Worm (Caenorhabditis elegans): ENCODE results near the gene sqv-7.
"Not testable (repeated sequence)": the region's sequence is repeated elsewhere in the genome, so short reads cannot be mapped to it uniquely, and the experiment has no call there.

Gene sqv-7

ce11 chrII:6992949-6993348 is 19.5 kb downstream of the sqv-7 start:
- TF ChIP-seq ceh-18 (tag; optimal IDR thresholded peaks at IDR 0.05) (peak; percentile 13), lim-6 (tag; optimal IDR thresholded peaks at IDR 0.05) (no peak), ceh-14 (tag; optimal IDR thresholded peaks at IDR 0.05) (peak; percentile 29), ceh-48 (tag; optimal IDR thresholded peaks at IDR 0.05) (peak; percentile 75), unc-3 (GFP tag; conservative IDR thresholded peaks at IDR 0.05) (no peak), unc-3 (tag; optimal IDR thresholded peaks at IDR 0.05) (peak; percentile 30), nfya-1 (tag; optimal IDR thresholded peaks at IDR 0.05) (peak; percentile 62), ceh-31 (tag; optimal IDR thresholded peaks at IDR 0.05) (peak; percentile 77), tbx-2 (tag; optimal IDR thresholded peaks at IDR 0.05) (peak; percentile 26), ref-2 (tag; optimal IDR thresholded peaks at IDR 0.05) (peak; percentile 20), unc-42 (tag; optimal IDR thresholded peaks at IDR 0.05) (peak; percentile 80), ztf-16 (tag; optimal IDR thresholded peaks at IDR 0.05) (no peak), hlh-13 (GFP tag; optimal IDR thresholded peaks at IDR 0.05) (no peak), ceh-19 (GFP tag; optimal IDR thresholded peaks at IDR 0.05) (peak; percentile 26), fkh-6 (tag; optimal IDR thresholded peaks at IDR 0.05) (no peak), ceh-34 (tag; optimal IDR thresholded peaks at IDR 0.05) (peak; percentile 33)

ce11 chrII:6989830-6990287 is 22.6 kb downstream of the sqv-7 start, which contains the start of gene C15F1.1:
Gene C15F1.1 (plus strand): TSS chrII:6989880.
- TF ChIP-seq zip-5 (tag; optimal IDR thresholded peaks at IDR 0.05) (no peak), ceh-14 (tag; optimal IDR thresholded peaks at IDR 0.05) (no peak), unc-86 (tag; optimal IDR thresholded peaks at IDR 0.05) (no peak)

- TF ChIP-seq unc-3 (GFP tag; conservative IDR thresholded peaks at IDR 0.05) (no peak), unc-3 (tag; optimal IDR thresholded peaks at IDR 0.05) (no peak), sox-4 (tag; optimal IDR thresholded peaks at IDR 0.05) (no peak), ceh-30 (tag; optimal IDR thresholded peaks at IDR 0.05) (no peak), ceh-18 (tag; optimal IDR thresholded peaks at IDR 0.05) (no peak), unc-42 (tag; optimal IDR thresholded peaks at IDR 0.05) (no peak), ceh-9 (tag; optimal IDR thresholded peaks at IDR 0.05) (no peak), ceh-48 (tag; optimal IDR thresholded peaks at IDR 0.05) (no peak)
Observed at ce11 chrII:6979646-6980045, 32.8 kb downstream of the sqv-7 start, which contains the start of gene C15F1.2. Gene C15F1.2 (plus strand): TSS chrII:6979953.

ce11 chrII:6978908-6979307 is 33.6 kb downstream of the sqv-7 start:
- TF ChIP-seq C38D4.7 (GFP tag; optimal IDR thresholded peaks at IDR 0.05) (no peak), hlh-8 (tag; optimal IDR thresholded peaks at IDR 0.05) (no peak), ceh-48 (tag; optimal IDR thresholded peaks at IDR 0.05) (no peak), pax-1 (tag; optimal IDR thresholded peaks at IDR 0.05) (no peak), elt-2 (tag; optimal IDR thresholded peaks at IDR 0.05) (no peak)

DNA sequence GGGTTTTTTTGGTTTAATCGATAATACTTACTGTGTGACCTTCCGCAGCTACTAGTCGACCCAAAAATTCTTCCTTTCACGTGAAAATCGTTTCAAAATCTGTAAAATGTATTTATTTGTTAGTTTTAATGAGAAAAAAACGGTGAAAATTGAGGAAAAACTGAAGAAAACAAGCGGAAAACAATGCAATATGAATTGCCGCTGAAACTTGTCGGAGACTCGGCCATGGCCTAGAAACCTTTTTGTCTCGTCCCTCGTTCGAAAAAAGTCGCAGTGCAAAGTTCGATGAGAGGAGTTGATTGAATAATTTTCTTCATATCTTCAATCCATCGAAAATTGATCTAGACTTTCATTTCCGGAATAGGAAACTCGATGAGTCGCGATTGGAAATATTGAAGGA is 34.8 kb downstream of the sqv-7 start, which contains the start of gene C15F1.8:
C15F1.8 (minus strand) TSS at position 101 of the 400 bp plus-strand sequence.
- TF ChIP-seq zip-5 (tag; optimal IDR thresholded peaks at IDR 0.05); mec-3 (tag; optimal IDR thresholded peaks at IDR 0.05; ENCODE audit: borderline replicate concordance); tbx-2 (tag; optimal IDR thresholded peaks at IDR 0.05): not testable (repeated sequence)

DNA sequence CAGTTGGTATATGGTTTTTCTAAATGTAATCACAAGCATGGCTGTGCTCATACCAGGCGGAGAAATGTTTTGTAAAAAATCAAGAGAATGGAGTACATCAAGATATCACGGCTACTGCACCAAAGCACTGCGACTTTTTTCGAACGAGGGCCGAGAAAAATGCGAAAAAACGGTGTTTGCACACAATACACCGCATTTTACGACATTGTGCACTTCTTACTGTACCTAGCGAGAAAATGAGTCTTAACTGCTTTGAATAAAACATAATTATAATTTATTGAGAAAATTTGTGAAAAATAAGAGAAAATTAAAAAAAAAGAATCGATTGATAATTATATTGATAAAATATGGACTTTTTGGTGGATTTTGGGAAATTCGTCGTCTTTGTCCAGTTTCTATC is 36.8 kb downstream of the sqv-7 start:
- TF ChIP-seq F13H6.1 (tag; optimal IDR thresholded peaks at IDR 0.05) = no peak
- TF ChIP-seq syd-9 (tag; optimal IDR thresholded peaks at IDR 0.05) = no peak
- TF ChIP-seq lin-11 (tag; optimal IDR thresholded peaks at IDR 0.05) = no peak
- no peak for TF ChIP-seq ref-2 (tag; optimal IDR thresholded peaks at IDR 0.05)
- no peak for TF ChIP-seq tbx-7 (tag; optimal IDR thresholded peaks at IDR 0.05)
- TF ChIP-seq K02D7.2 (tag; optimal IDR thresholded peaks at IDR 0.05) = no peak
- TF ChIP-seq pat-9 (tag; optimal IDR thresholded peaks at IDR 0.05) = no peak
- TF ChIP-seq fkh-10 (GFP tag; optimal IDR thresholded peaks at IDR 0.05) = no peak
- TF ChIP-seq sox-2 (GFP tag; IDR thresholded peaks at IDR 0.05) = no peak
- TF ChIP-seq nhr-232 (tag; optimal IDR thresholded peaks at IDR 0.05) = no peak
- no peak for TF ChIP-seq ceh-19 (GFP tag; optimal IDR thresholded peaks at IDR 0.05)
- TF ChIP-seq dmd-4 (tag; optimal IDR thresholded peaks at IDR 0.05; ENCODE audit: borderline replicate concordance) = no peak
- no peak for TF ChIP-seq mec-3 (tag; optimal IDR thresholded peaks at IDR 0.05; ENCODE audit: borderline replicate concordance)
- no peak for TF ChIP-seq sox-4 (tag; optimal IDR thresholded peaks at IDR 0.05)
